Worm (Caenorhabditis elegans) whole organism, young adult: ENCODE data around the gene nhr-175.

Source experiments
- F10E7.11 ChIP-seq: sonication (generic microtip); optimal IDR thresholded peaks from 2 replicates; lab custom pipeline; 2017; ENCODE audit warnings: mild to moderate bottlenecking, missing genetic modification characterization, moderate library complexity, missing compliant biosample characterization
- F39B2.1 ChIP-seq: fragments of 200-800 bp; sonication (Bioruptor generic); IDR thresholded peaks from 2 replicates; pipeline ENCODE4 v1.3.6; 2022; ENCODE audit warnings: missing genetic modification reagents, missing genetic modification characterization, missing compliant biosample characterization
- F49E8.2 ChIP-seq: sonication (generic microtip); optimal IDR thresholded peaks from 3 replicates; lab custom pipeline; 2017; ENCODE audit warnings: missing genetic modification characterization, mild to moderate bottlenecking, missing compliant biosample characterization, antibody characterized with exemption, moderate library complexity; ENCODE audit not compliant: insufficient read depth
- F57C9.4 ChIP-seq: sonication (generic microtip); optimal IDR thresholded peaks from 2 replicates; lab custom pipeline; 2017; ENCODE audit warnings: mild to moderate bottlenecking, missing genetic modification characterization, missing compliant biosample characterization
- K11D2.4 ChIP-seq: fragments of 200-800 bp; sonication (Bioruptor generic); IDR thresholded peaks from 2 replicates; pipeline ENCODE4 v1.3.6; 2022; ENCODE audit warnings: missing genetic modification reagents, missing genetic modification characterization, missing compliant biosample characterization
- T07F8.4 ChIP-seq: sonication (generic microtip); optimal IDR thresholded peaks from 2 replicates; lab custom pipeline; 2016; ENCODE audit warnings: mild to moderate bottlenecking, missing genetic modification characterization, moderate library complexity, missing compliant biosample characterization
- akir-1 ChIP-seq: fragments of 200-800 bp; sonication (Bioruptor generic); optimal IDR thresholded peaks from 2 replicates; lab custom pipeline; 2018; ENCODE audit warnings: mild to moderate bottlenecking, missing genetic modification characterization, moderate library complexity, missing compliant biosample characterization
- aptf-2 ChIP-seq: fragments of 200-800 bp; sonication (Bioruptor generic); conservative IDR thresholded peaks from 2 replicates; pipeline ENCODE4 v1.3.6; 2022; ENCODE audit warnings: missing genetic modification reagents, missing genetic modification characterization, missing compliant biosample characterization
- attf-3 ChIP-seq: fragments of 200-800 bp; sonication (Bioruptor generic); conservative IDR thresholded peaks from 2 replicates; pipeline ENCODE4 v1.3.6; 2022; ENCODE audit warnings: missing genetic modification reagents, missing genetic modification characterization, missing compliant biosample characterization
- attf-5 ChIP-seq: fragments of 200-800 bp; sonication (Bioruptor generic); optimal IDR thresholded peaks from 2 replicates; lab custom pipeline; 2018; ENCODE audit warnings: mild to moderate bottlenecking, missing genetic modification characterization, missing compliant biosample characterization
- attf-6 ChIP-seq: fragments of 200-800 bp; sonication (Bioruptor generic); IDR thresholded peaks from 2 replicates; pipeline ENCODE4 v1.3.6; 2022; ENCODE audit warnings: missing genetic modification reagents, missing genetic modification characterization, missing compliant biosample characterization
- bed-2 ChIP-seq: fragments of 200-800 bp; sonication (Bioruptor generic); IDR thresholded peaks from 2 replicates; pipeline ENCODE4 v1.3.6; 2022; ENCODE audit warnings: missing genetic modification reagents, missing genetic modification characterization, missing compliant biosample characterization
- ccch-3 ChIP-seq: fragments of 200-800 bp; sonication (Bioruptor generic); optimal IDR thresholded peaks from 2 replicates; lab custom pipeline; 2018; ENCODE audit warnings: mild to moderate bottlenecking, missing genetic modification characterization, missing compliant biosample characterization
- ceh-79 ChIP-seq: sonication (generic microtip); optimal IDR thresholded peaks from 2 replicates; lab custom pipeline; 2017; ENCODE audit warnings: mild to moderate bottlenecking, missing genetic modification characterization, missing compliant biosample characterization
- chd-7 ChIP-seq: sonication (generic microtip); optimal IDR thresholded peaks from 2 replicates; lab custom pipeline; 2016; ENCODE audit warnings: mild to moderate bottlenecking, missing genetic modification characterization, moderate library complexity, missing compliant biosample characterization
- die-1 ChIP-seq: sonication (generic microtip); optimal IDR thresholded peaks from 2 replicates; lab custom pipeline; 2016; ENCODE audit warnings: missing genotype, mild to moderate bottlenecking, missing genetic modification characterization, missing compliant biosample characterization
- dox-1 ChIP-seq: fragments of 200-800 bp; sonication (Bioruptor generic); IDR thresholded peaks from 2 replicates; pipeline ENCODE4 v1.3.6; 2022; ENCODE audit warnings: missing genetic modification reagents, missing genetic modification characterization, missing compliant biosample characterization
- dpl-1 ChIP-seq: fragments of 150-350 bp; optimal IDR thresholded peaks from 2 replicates; lab custom pipeline; 2014; ENCODE audit warnings: missing biosample characterization, missing genetic modification reagents, missing genetic modification characterization
- efl-1 ChIP-seq: fragments of 150-350 bp; optimal IDR thresholded peaks from 2 replicates; lab custom pipeline; 2014; ENCODE audit warnings: missing biosample characterization, missing genetic modification reagents, missing genetic modification characterization
- hmg-1.2 ChIP-seq: fragments of 200-800 bp; sonication (Bioruptor generic); IDR thresholded peaks from 2 replicates; pipeline ENCODE4 v1.3.6; 2022; ENCODE audit warnings: missing genetic modification reagents, missing genetic modification characterization, missing compliant biosample characterization
- lag-1 ChIP-seq: fragments of 200-800 bp; sonication (Bioruptor generic); IDR thresholded peaks from 2 replicates; pipeline ENCODE4 v1.3.6; 2022; ENCODE audit warnings: missing genetic modification reagents, missing genetic modification characterization, missing compliant biosample characterization
- lin-26 ChIP-seq: fragments of 200-800 bp; sonication (Bioruptor generic); IDR thresholded peaks from 2 replicates; pipeline ENCODE4 v1.3.6; 2022; ENCODE audit warnings: missing genetic modification reagents, missing genetic modification characterization, missing compliant biosample characterization
- madf-10 ChIP-seq: sonication (generic microtip); optimal IDR thresholded peaks from 2 replicates; lab custom pipeline; 2016; ENCODE audit warnings: mild to moderate bottlenecking, missing genetic modification characterization, missing compliant biosample characterization
- madf-3 ChIP-seq: fragments of 200-800 bp; sonication (Bioruptor generic); IDR thresholded peaks from 2 replicates; pipeline ENCODE4 v1.3.6; 2022; ENCODE audit warnings: missing genetic modification reagents, missing genetic modification characterization, missing compliant biosample characterization
- madf-8 ChIP-seq: fragments of 200-800 bp; sonication (Bioruptor generic); conservative IDR thresholded peaks from 2 replicates; pipeline ENCODE4 v1.3.6; 2022; ENCODE audit warnings: missing genetic modification reagents, missing genetic modification characterization, missing compliant biosample characterization
- mes-4 ChIP-seq: sonication (generic microtip); optimal IDR thresholded peaks from 2 replicates; lab custom pipeline; 2016; ENCODE audit warnings: missing genotype, missing genetic modification characterization, missing compliant biosample characterization
- nfya-1 ChIP-seq: sonication (generic microtip); optimal IDR thresholded peaks from 2 replicates; lab custom pipeline; 2017; ENCODE audit warnings: antibody characterized with exemption, missing compliant biosample characterization, missing genetic modification characterization, borderline replicate concordance; ENCODE audit not compliant: insufficient read depth
- nhr-120 ChIP-seq: fragments of 200-800 bp; sonication (Bioruptor generic); IDR thresholded peaks from 2 replicates; pipeline ENCODE4 v1.3.6; 2022; ENCODE audit warnings: missing genetic modification characterization, missing compliant biosample characterization
- nhr-27 ChIP-seq: fragments of 200-800 bp; sonication (Bioruptor generic); optimal IDR thresholded peaks from 2 replicates; lab custom pipeline; 2018; ENCODE audit warnings: mild to moderate bottlenecking, missing genetic modification characterization, moderate library complexity, missing compliant biosample characterization
- pbrm-1 ChIP-seq: fragments of 200-800 bp; sonication (Bioruptor generic); IDR thresholded peaks from 2 replicates; pipeline ENCODE4 v1.3.6; 2022; ENCODE audit warnings: missing genetic modification reagents, missing genetic modification characterization, missing compliant biosample characterization
- rcor-1 ChIP-seq: fragments of 200-800 bp; sonication (Bioruptor generic); IDR thresholded peaks from 2 replicates; pipeline ENCODE4 v1.3.6; 2022; ENCODE audit warnings: missing genetic modification reagents, missing genetic modification characterization, missing compliant biosample characterization
- repo-1 ChIP-seq: sonication (generic microtip); optimal IDR thresholded peaks from 2 replicates; lab custom pipeline; 2017; ENCODE audit warnings: mild to moderate bottlenecking, missing genetic modification characterization, missing compliant biosample characterization
- rpc-1 ChIP-seq, 2 experiments: fragments of 150-350 bp in 1 of 2; sonication (generic microtip) in 1 of 2; optimal IDR thresholded peaks; 2 replicates each; lab custom pipeline; 2014 to 2018; ENCODE audit warnings: missing biosample characterization in 1 of 2, missing genetic modification characterization in 1 of 2, missing genetic modification reagents in 1 of 2, missing genotype in 1 of 2
- sdz-38 ChIP-seq: sonication (generic microtip); optimal IDR thresholded peaks from 2 replicates; lab custom pipeline; 2016; ENCODE audit warnings: missing genotype, missing genetic modification characterization, missing compliant biosample characterization
- sea-2 ChIP-seq: fragments of 200-800 bp; sonication (Bioruptor generic); IDR thresholded peaks from 2 replicates; pipeline ENCODE4 v1.3.6; 2022; ENCODE audit warnings: missing genetic modification characterization, missing compliant biosample characterization
- snpc-1.1 ChIP-seq: sonication (generic microtip); optimal IDR thresholded peaks from 2 replicates; lab custom pipeline; 2017; ENCODE audit warnings: missing genetic modification characterization, mild to moderate bottlenecking, missing compliant biosample characterization, antibody characterized with exemption, moderate library complexity, missing genotype, missing genetic modification reagents; ENCODE audit not compliant: insufficient read depth
- snpc-3.4 ChIP-seq: sonication (generic microtip); optimal IDR thresholded peaks from 2 replicates; lab custom pipeline; 2017; ENCODE audit warnings: missing genetic modification characterization, mild to moderate bottlenecking, missing compliant biosample characterization, antibody characterized with exemption, moderate library complexity, missing genotype, missing genetic modification reagents
- snpc-4 ChIP-seq, 5 experiments: fragments of 150-350 bp in 1 of 5; sonication (generic microtip) in 4 of 5; optimal IDR thresholded peaks; 2 replicates each; lab custom pipeline; 2014 to 2018; ENCODE audit warnings: missing genetic modification characterization in 5 of 5, missing biosample characterization in 3 of 5, antibody characterized with exemption in 2 of 5, mild to moderate bottlenecking in 2 of 5, missing compliant biosample characterization in 2 of 5, missing genotype in 2 of 5, moderate library complexity in 2 of 5, missing genetic modification reagents in 1 of 5
- somi-1 ChIP-seq: fragments of 200-800 bp; sonication (Bioruptor generic); optimal IDR thresholded peaks from 2 replicates; lab custom pipeline; 2018; ENCODE audit warnings: mild to moderate bottlenecking, missing genetic modification characterization, missing compliant biosample characterization
- sptf-2 ChIP-seq: fragments of 200-800 bp; sonication (Bioruptor generic); optimal IDR thresholded peaks from 2 replicates; lab custom pipeline; 2018; ENCODE audit warnings: mild to moderate bottlenecking, missing genetic modification characterization, missing compliant biosample characterization
- zfh-2 ChIP-seq: fragments of 200-800 bp; sonication (Bioruptor generic); conservative IDR thresholded peaks from 2 replicates; pipeline ENCODE4 v1.3.6; 2022; ENCODE audit warnings: missing genetic modification reagents, missing genetic modification characterization, missing compliant biosample characterization
- ztf-25 ChIP-seq: fragments of 200-800 bp; sonication (Bioruptor generic); IDR thresholded peaks from 2 replicates; pipeline ENCODE4 v1.3.6; 2022; ENCODE audit warnings: missing genetic modification reagents, missing genetic modification characterization, missing compliant biosample characterization

Gene nhr-175

ce11 chrV:13899213-13899612, 32.7 kb downstream of the nhr-175 start, which contains the start of gene oac-3:
TSS of gene oac-3 (plus strand) at chrV:13899513.
- TF ChIP-seq pbrm-1 (GFP tag; lab: Robert Waterston, UW) (no peak), F49E8.2 (no peak), madf-10 (tag; lab: Kevin White, UChicago) (no peak), F10E7.11 (tag; lab: Kevin White, UChicago) (no peak), zfh-2 (GFP tag; lab: Robert Waterston, UW) (no peak), K11D2.4 (GFP tag; lab: Robert Waterston, UW) (no peak), hmg-1.2 (GFP tag; lab: Robert Waterston, UW) (no peak), F57C9.4 (tag; lab: Kevin White, UChicago) (no peak), akir-1 (no peak), snpc-3.4 (no peak), somi-1 (GFP tag; lab: Kevin White, UChicago) (no peak), sea-2 (GFP tag; lab: Robert Waterston, UW) (no peak)
- TF ChIP-seq, all 124 proteins: peak for 0

ce11 chrV:13902495-13902894, 36.0 kb downstream of the nhr-175 start, which contains the start of gene C06B3.1:
TSS of gene C06B3.1 (plus strand) at chrV:13902795.
- TF ChIP-seq rcor-1 (GFP tag; lab: Robert Waterston, UW): no peak
- no peak for TF ChIP-seq ztf-25 (GFP tag; lab: Robert Waterston, UW)
- no peak for TF ChIP-seq dox-1 (GFP tag; lab: Robert Waterston, UW)
- TF ChIP-seq bed-2 (GFP tag; lab: Robert Waterston, UW): no peak
- TF ChIP-seq ceh-79 (tag; lab: Kevin White, UChicago): no peak
- TF ChIP-seq nhr-120 (GFP tag; lab: Robert Waterston, UW): no peak
- TF ChIP-seq efl-1 (GFP tag; lab: Kevin White, UChicago): no peak
- no peak for TF ChIP-seq attf-6 (GFP tag; lab: Robert Waterston, UW)
- no peak for TF ChIP-seq rpc-1 (optimal IDR thresholded peaks at IDR 0.05; lab: Kevin White, UChicago)
- no peak for TF ChIP-seq rpc-1 (tag; optimal IDR thresholded peaks at IDR 0.05; lab: Kevin White, UChicago)
- no peak for TF ChIP-seq chd-7 (tag; lab: Kevin White, UChicago)
- no peak for TF ChIP-seq die-1 (tag; lab: Kevin White, UChicago)
- no peak for TF ChIP-seq sea-2 (GFP tag; lab: Robert Waterston, UW)
- TF ChIP-seq madf-10 (tag; lab: Kevin White, UChicago): no peak
- no peak for TF ChIP-seq mes-4 (tag; lab: Kevin White, UChicago)
- no peak for TF ChIP-seq repo-1 (tag; lab: Kevin White, UChicago)
- TF ChIP-seq sptf-2 (GFP tag; lab: Kevin White, UChicago): no peak

- no peak for TF ChIP-seq madf-3
- no peak for TF ChIP-seq F39B2.1 (GFP tag; lab: Robert Waterston, UW)
- TF ChIP-seq dpl-1 (GFP tag; lab: Kevin White, UChicago): no peak
- no peak for TF ChIP-seq sdz-38 (tag; lab: Kevin White, UChicago)
- no peak for TF ChIP-seq aptf-2 (GFP tag; lab: Robert Waterston, UW)
- no peak for TF ChIP-seq repo-1 (tag; lab: Kevin White, UChicago)
- TF ChIP-seq nfya-1 (tag; lab: Kevin White, UChicago): no peak
- no peak for TF ChIP-seq bed-2 (GFP tag; lab: Robert Waterston, UW)
- no peak for TF ChIP-seq madf-8
- no peak for TF ChIP-seq ccch-3 (GFP tag; lab: Kevin White, UChicago)
- TF ChIP-seq T07F8.4 (tag; lab: Kevin White, UChicago): no peak
- no peak for TF ChIP-seq attf-5
- TF ChIP-seq pbrm-1 (GFP tag; lab: Robert Waterston, UW): no peak
- TF ChIP-seq attf-3: no peak
- TF ChIP-seq snpc-1.1 (tag; lab: Kevin White, UChicago): no peak
- TF ChIP-seq nhr-27 (tag; lab: Kevin White, UChicago): no peak
- no peak for TF ChIP-seq lin-26 (GFP tag; lab: Robert Waterston, UW)
- no peak for TF ChIP-seq snpc-4 (GFP tag; optimal IDR thresholded peaks at IDR 0.05; lab: Kevin White, UChicago)
- TF ChIP-seq snpc-4 (tag; optimal IDR thresholded peaks at IDR 0.05; lab: Kevin White, UChicago): no peak
- TF ChIP-seq lag-1 (GFP tag; lab: Robert Waterston, UW): no peak
- TF ChIP-seq die-1 (tag; lab: Kevin White, UChicago): no peak
These were observed 38.0 kb downstream of the nhr-175 start, which contains the start of gene stdh-3 for ce11 chrV:13904446-13904845. TSS of gene stdh-3 (plus strand) at chrV:13904611.
